Fruit fly (Drosophila melanogaster) whole organism, embryonic: Measurements from ENCODE around the gene Ac3.
A peak's percentile ranks its signal among the peaks of the same experiment; 100 is the strongest.

Experiments
- CG10267 ChIP-seq: fragments of 200-800 bp; sonication (Bioruptor generic); optimal IDR thresholded peaks from 2 replicates; lab custom pipeline; 2018; ENCODE audit warnings: missing biosample characterization, mild to moderate bottlenecking, missing genetic modification characterization, moderate library complexity
- CG12299 ChIP-seq: fragments of 200-800 bp; sonication (Bioruptor generic); optimal IDR thresholded peaks from 2 replicates; lab custom pipeline; 2018; ENCODE audit warnings: missing biosample characterization, mild to moderate bottlenecking, missing genetic modification characterization
- CG12659 ChIP-seq: fragments of 200-800 bp; sonication (Bioruptor generic); optimal IDR thresholded peaks from 3 replicates; lab custom pipeline; 2017; ENCODE audit warnings: mild to moderate bottlenecking, missing biosample characterization, missing genetic modification reagents, missing genetic modification characterization
- CG12769 ChIP-seq: fragments of 200-800 bp; sonication (Bioruptor generic); optimal IDR thresholded peaks from 2 replicates; lab custom pipeline; 2019; ENCODE audit warnings: missing biosample characterization, mild to moderate bottlenecking, missing genetic modification characterization, moderate library complexity
- CG13775 ChIP-seq: fragments of 200-800 bp; sonication (Bioruptor generic); optimal IDR thresholded peaks from 3 replicates; lab custom pipeline; 2017; ENCODE audit warnings: missing biosample characterization, mild to moderate bottlenecking, missing genetic modification characterization
- CG14710 ChIP-seq: fragments of 200-800 bp; sonication (Bioruptor generic); optimal IDR thresholded peaks from 3 replicates; lab custom pipeline; 2019; ENCODE audit warnings: missing biosample characterization, mild to moderate bottlenecking, missing genetic modification characterization, moderate library complexity
- CG16779 ChIP-seq: fragments of 200-800 bp; sonication (Bioruptor generic); IDR thresholded peaks from 2 replicates; pipeline ENCODE4 v1.3.6; 2022; ENCODE audit warnings: missing biosample characterization, missing genetic modification characterization
- CG34224 ChIP-seq: fragments of 200-800 bp; sonication (Bioruptor generic); IDR thresholded peaks from 3 replicates; pipeline ENCODE4 v1.3.6; 2022; ENCODE audit warnings: missing biosample characterization, missing genetic modification characterization; ENCODE audit not compliant: partially characterized antibody
- CG4282 ChIP-seq: fragments of 200-800 bp; sonication (Bioruptor generic); optimal IDR thresholded peaks from 2 replicates; lab custom pipeline; 2016; ENCODE audit warnings: missing biosample characterization, missing genetic modification characterization
- CG4328 ChIP-seq: fragments of 200-800 bp; sonication (Bioruptor generic); optimal IDR thresholded peaks from 3 replicates; lab custom pipeline; 2017; ENCODE audit warnings: missing biosample characterization, missing genetic modification reagents, missing genetic modification characterization
- CG4617 ChIP-seq: fragments of 200-800 bp; sonication (Bioruptor generic); optimal IDR thresholded peaks from 3 replicates; lab custom pipeline; 2016; ENCODE audit warnings: missing biosample characterization, missing genetic modification characterization, borderline replicate concordance
- CG6254 ChIP-seq: fragments of 200-800 bp; sonication (Bioruptor generic); optimal IDR thresholded peaks from 3 replicates; lab custom pipeline; 2017; ENCODE audit warnings: mild to moderate bottlenecking, missing biosample characterization, missing genetic modification reagents, missing genetic modification characterization
- CG9609 ChIP-seq: fragments of 200-800 bp; sonication (Bioruptor generic); optimal IDR thresholded peaks from 3 replicates; lab custom pipeline; 2016; ENCODE audit warnings: missing biosample characterization, missing genetic modification characterization
- Dbx ChIP-seq: fragments of 200-800 bp; sonication (Bioruptor generic); IDR thresholded peaks from 3 replicates; pipeline ENCODE4 v1.3.6; 2022; ENCODE audit warnings: missing biosample characterization, missing genetic modification characterization
- Dll ChIP-seq: fragments of 200-800 bp; sonication (Bioruptor generic); IDR thresholded peaks from 4 replicates; pipeline ENCODE4 v1.3.6; 2022; ENCODE audit warnings: missing biosample characterization, missing genetic modification characterization; ENCODE audit not compliant: partially characterized antibody
- Eip74EF ChIP-seq, 2 experiments: fragments of 200-800 bp in 1 of 2; fragments of >200 bp in 1 of 2; sonication (Bioruptor generic) in 1 of 2; optimal IDR thresholded peaks; 2 replicates each; lab custom pipeline; 2017 to 2019; ENCODE audit warnings: missing biosample characterization in 2 of 2, missing genetic modification characterization in 2 of 2, mild to moderate bottlenecking in 1 of 2, moderate library complexity in 1 of 2
- HHEX ChIP-seq: fragments of 200-800 bp; sonication (Bioruptor generic); optimal IDR thresholded peaks from 3 replicates; lab custom pipeline; 2017; ENCODE audit warnings: missing biosample characterization, mild to moderate bottlenecking, missing genetic modification characterization, missing genetic modification reagents
- HLH3B ChIP-seq: fragments of 200-800 bp; sonication (Bioruptor generic); IDR thresholded peaks from 2 replicates; pipeline ENCODE4 v1.3.6; 2022; ENCODE audit warnings: missing biosample characterization, missing genetic modification characterization
- HLH4C ChIP-seq: fragments of 200-800 bp; sonication (Bioruptor generic); IDR thresholded peaks from 3 replicates; pipeline ENCODE4 v1.3.6; 2022; ENCODE audit warnings: missing biosample characterization, missing genetic modification characterization; ENCODE audit not compliant: partially characterized antibody
- HLH54F ChIP-seq: fragments of 200-800 bp; sonication (Bioruptor generic); optimal IDR thresholded peaks from 3 replicates; lab custom pipeline; 2016; ENCODE audit warnings: missing biosample characterization, missing genetic modification characterization
- Hey ChIP-seq: fragments of 200-800 bp; sonication (Bioruptor generic); optimal IDR thresholded peaks from 3 replicates; lab custom pipeline; 2018; ENCODE audit warnings: missing biosample characterization, mild to moderate bottlenecking, missing genetic modification characterization
- Med ChIP-seq: fragments of 200-800 bp; sonication (Bioruptor generic); peaks from one replicate; lab custom pipeline; 2016; ENCODE audit warnings: missing biosample characterization, missing genetic modification characterization, mild to moderate bottlenecking, inconsistent platforms, moderate library complexity
- Myb ChIP-seq: fragments of 200-800 bp; sonication (Bioruptor generic); optimal IDR thresholded peaks from 2 replicates; lab custom pipeline; 2016; ENCODE audit warnings: missing biosample characterization, missing genetic modification characterization
- Rx ChIP-seq: fragments of 200-800 bp; sonication (Bioruptor generic); IDR thresholded peaks from 2 replicates; pipeline ENCODE4 v1.3.6; 2022; ENCODE audit warnings: missing biosample characterization, missing genetic modification characterization
- YL-1 ChIP-seq: fragments of 200-800 bp; sonication (Bioruptor generic); optimal IDR thresholded peaks from 3 replicates; lab custom pipeline; 2017; ENCODE audit warnings: missing biosample characterization, mild to moderate bottlenecking, missing genetic modification characterization
- ase ChIP-seq: fragments of 200-800 bp; sonication (Bioruptor generic); IDR thresholded peaks from 3 replicates; pipeline ENCODE4 v1.3.6; 2022; ENCODE audit warnings: missing biosample characterization, missing genetic modification characterization
- ato ChIP-seq: fragments of 200-800 bp; sonication (Bioruptor generic); IDR thresholded peaks from 2 replicates; pipeline ENCODE4 v1.3.6; 2022; ENCODE audit warnings: missing biosample characterization, missing genetic modification characterization; ENCODE audit not compliant: partially characterized antibody
- br ChIP-seq: fragments of >200 bp; optimal IDR thresholded peaks from 2 replicates; lab custom pipeline; 2017
- btn ChIP-seq: fragments of 200-800 bp; sonication (Bioruptor generic); optimal IDR thresholded peaks from 2 replicates; lab custom pipeline; 2016; ENCODE audit warnings: missing biosample characterization, missing genetic modification characterization
- crp ChIP-seq, 2 experiments: fragments of 200-800 bp; sonication (Bioruptor generic); optimal IDR thresholded peaks; 2 replicates in 1 of 2; 3 replicates in 1 of 2; lab custom pipeline; 2017; ENCODE audit warnings: missing biosample characterization in 2 of 2, missing genetic modification characterization in 2 of 2, mild to moderate bottlenecking in 1 of 2, moderate library complexity in 1 of 2
- dan ChIP-seq: fragments of 200-800 bp; sonication (Bioruptor generic); IDR thresholded peaks from 2 replicates; pipeline ENCODE4 v1.3.6; 2022; ENCODE audit warnings: missing biosample characterization, missing genetic modification characterization
- dmrt99B ChIP-seq: fragments of 200-800 bp; sonication (Bioruptor generic); optimal IDR thresholded peaks from 2 replicates; lab custom pipeline; 2018; ENCODE audit warnings: missing biosample characterization, mild to moderate bottlenecking, missing genetic modification characterization, moderate library complexity
- ewg ChIP-seq: fragments of 200-800 bp; sonication (Bioruptor generic); optimal IDR thresholded peaks from 3 replicates; lab custom pipeline; 2017; ENCODE audit warnings: mild to moderate bottlenecking, missing biosample characterization, missing genetic modification reagents, missing genetic modification characterization
- hb ChIP-seq: fragments of 200-800 bp; sonication (Bioruptor generic); IDR thresholded peaks from 3 replicates; pipeline ENCODE4 v1.3.6; 2022; ENCODE audit warnings: missing biosample characterization, missing genetic modification characterization; ENCODE audit not compliant: partially characterized antibody
- inv ChIP-seq: fragments of 200-800 bp; sonication (Bioruptor generic); IDR thresholded peaks from 2 replicates; pipeline ENCODE4 v1.3.6; 2022; ENCODE audit warnings: missing biosample characterization, missing genetic modification characterization; ENCODE audit not compliant: partially characterized antibody
- lbe ChIP-seq: fragments of 200-800 bp; sonication (Bioruptor generic); optimal IDR thresholded peaks from 2 replicates; lab custom pipeline; 2016; ENCODE audit warnings: missing biosample characterization, mild to moderate bottlenecking, missing genetic modification characterization
- mam ChIP-seq: fragments of 200-800 bp; sonication (Bioruptor generic); optimal IDR thresholded peaks from 3 replicates; lab custom pipeline; 2016; ENCODE audit warnings: missing biosample characterization, missing genetic modification characterization
- pros ChIP-seq: fragments of 200-800 bp; sonication (Bioruptor generic); optimal IDR thresholded peaks from 3 replicates; lab custom pipeline; 2019; ENCODE audit warnings: missing biosample characterization, mild to moderate bottlenecking, missing genetic modification characterization, moderate library complexity
- pzg ChIP-seq: fragments of 200-800 bp; sonication (Bioruptor generic); optimal IDR thresholded peaks from 3 replicates; lab custom pipeline; 2018; ENCODE audit warnings: missing biosample characterization, mild to moderate bottlenecking, missing genetic modification characterization, moderate library complexity
- sens-2 ChIP-seq: fragments of 200-800 bp; sonication (Bioruptor generic); IDR thresholded peaks from 2 replicates; pipeline ENCODE4 v1.3.6; 2022; ENCODE audit warnings: missing biosample characterization, missing genetic modification characterization
- sna ChIP-seq: fragments of 200-800 bp; sonication (Bioruptor generic); IDR thresholded peaks from 2 replicates; pipeline ENCODE4 v1.3.6; 2022; ENCODE audit warnings: missing biosample characterization, missing genetic modification characterization; ENCODE audit not compliant: partially characterized antibody
- ssp ChIP-seq: fragments of 200-800 bp; sonication (Bioruptor generic); IDR thresholded peaks from 2 replicates; pipeline ENCODE4 v1.3.6; 2022; ENCODE audit warnings: missing biosample characterization, missing genetic modification characterization
- stwl ChIP-seq: fragments of 200-800 bp; sonication (Bioruptor generic); optimal IDR thresholded peaks from 3 replicates; lab custom pipeline; 2018; ENCODE audit warnings: missing biosample characterization, mild to moderate bottlenecking, missing genetic modification characterization, moderate library complexity
- tll ChIP-seq, 2 experiments: fragments of 200-800 bp in 1 of 2; fragments of >200 bp in 1 of 2; sonication (Bioruptor generic) in 1 of 2; optimal IDR thresholded peaks; 2 replicates each; lab custom pipeline; 2017 to 2019; ENCODE audit warnings: missing biosample characterization in 2 of 2, missing genetic modification characterization in 2 of 2, mild to moderate bottlenecking in 1 of 2, moderate library complexity in 1 of 2
- tna ChIP-seq: fragments of 200-800 bp; sonication (Bioruptor generic); IDR thresholded peaks from 2 replicates; pipeline ENCODE4 v1.3.6; 2022; ENCODE audit warnings: missing biosample characterization, missing genetic modification characterization; ENCODE audit not compliant: partially characterized antibody
- toy ChIP-seq: fragments of 200-800 bp; sonication (Bioruptor generic); IDR thresholded peaks from 2 replicates; pipeline ENCODE4 v1.3.6; 2022; ENCODE audit warnings: missing biosample characterization, missing genetic modification characterization
- wdn ChIP-seq: fragments of 200-800 bp; sonication (Bioruptor generic); IDR thresholded peaks from 2 replicates; pipeline ENCODE4 v1.3.6; 2022; ENCODE audit warnings: missing biosample characterization, missing genetic modification characterization

The Ac3 gene

DNA sequence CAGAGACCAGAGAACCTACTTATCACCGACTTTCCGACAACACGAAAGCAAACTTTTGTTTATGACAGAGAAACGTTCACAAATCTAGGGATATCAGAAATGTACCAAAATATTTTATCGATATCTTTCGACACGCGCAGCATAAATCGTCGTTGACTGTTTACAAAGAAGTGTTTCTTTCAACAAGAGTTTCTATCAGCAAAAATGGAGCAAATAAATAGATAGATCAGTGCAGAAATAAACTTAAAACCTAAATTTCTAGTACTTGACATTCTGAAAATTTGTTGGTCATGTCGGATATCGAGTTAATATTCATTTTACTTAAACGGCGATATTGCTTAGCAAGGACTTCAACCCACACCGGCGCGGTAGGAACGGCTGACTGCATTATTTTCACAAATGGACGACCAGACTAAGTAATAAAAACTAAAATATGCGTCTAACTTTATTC, 45.1 kb downstream of the Ac3 start, which contains the start of gene CG2225 (continued):
- peak; percentile 65; the same call in 1 of the 2 replicates for TF ChIP-seq sna (GFP tag; lab: Robert Waterston, UW)
- TF ChIP-seq HLH4C = peak; percentile 57; the same call in 2 of the 3 replicates
- no peak for TF ChIP-seq CG12769
- TF ChIP-seq CG4617 (GFP tag; lab: Kevin White, UChicago) = peak; percentile 3
- TF ChIP-seq btn (GFP tag; lab: Kevin White, UChicago) = no peak
- TF ChIP-seq pzg = peak; percentile 43
- TF ChIP-seq HHEX (GFP tag; lab: Kevin White, UChicago) = no peak
- TF ChIP-seq Myb (GFP tag; lab: Kevin White, UChicago) = peak; percentile 5
- peak; percentile 32 for TF ChIP-seq CG13775 (GFP tag; lab: Kevin White, UChicago)
- TF ChIP-seq inv (GFP tag; lab: Robert Waterston, UW) = peak; percentile 56; the same call in 1 of the 2 replicates
- TF ChIP-seq CG9609 (GFP tag; lab: Kevin White, UChicago) = peak; percentile 18
- TF ChIP-seq sens-2 (GFP tag; lab: Robert Waterston, UW) = no peak
- TF ChIP-seq CG16779 = no peak
- peak; percentile 37 for TF ChIP-seq CG12659 (GFP tag; lab: Kevin White, UChicago)
- TF ChIP-seq dmrt99B = no peak
- TF ChIP-seq Med (GFP tag; lab: Kevin White, UChicago) = peak; percentile 5
- no peak for TF ChIP-seq Rx
- TF ChIP-seq ssp (GFP tag; lab: Robert Waterston, UW) = no peak
- TF ChIP-seq HLH3B = no peak
- TF ChIP-seq ato (GFP tag; lab: Robert Waterston, UW) = no peak
- TF ChIP-seq br = no peak
- peak; percentile 68 for TF ChIP-seq Dll (GFP tag; lab: Robert Waterston, UW)
- TF ChIP-seq YL-1 (GFP tag; lab: Kevin White, UChicago) = peak; percentile 34
- no peak for TF ChIP-seq CG12299 (tag; lab: Kevin White, UChicago)
- no peak for TF ChIP-seq dan (GFP tag; lab: Robert Waterston, UW)
- TF ChIP-seq hb (GFP tag; lab: Robert Waterston, UW) = peak; percentile 39; the same call in 1 of the 3 replicates
- no peak for TF ChIP-seq ase

DNA sequence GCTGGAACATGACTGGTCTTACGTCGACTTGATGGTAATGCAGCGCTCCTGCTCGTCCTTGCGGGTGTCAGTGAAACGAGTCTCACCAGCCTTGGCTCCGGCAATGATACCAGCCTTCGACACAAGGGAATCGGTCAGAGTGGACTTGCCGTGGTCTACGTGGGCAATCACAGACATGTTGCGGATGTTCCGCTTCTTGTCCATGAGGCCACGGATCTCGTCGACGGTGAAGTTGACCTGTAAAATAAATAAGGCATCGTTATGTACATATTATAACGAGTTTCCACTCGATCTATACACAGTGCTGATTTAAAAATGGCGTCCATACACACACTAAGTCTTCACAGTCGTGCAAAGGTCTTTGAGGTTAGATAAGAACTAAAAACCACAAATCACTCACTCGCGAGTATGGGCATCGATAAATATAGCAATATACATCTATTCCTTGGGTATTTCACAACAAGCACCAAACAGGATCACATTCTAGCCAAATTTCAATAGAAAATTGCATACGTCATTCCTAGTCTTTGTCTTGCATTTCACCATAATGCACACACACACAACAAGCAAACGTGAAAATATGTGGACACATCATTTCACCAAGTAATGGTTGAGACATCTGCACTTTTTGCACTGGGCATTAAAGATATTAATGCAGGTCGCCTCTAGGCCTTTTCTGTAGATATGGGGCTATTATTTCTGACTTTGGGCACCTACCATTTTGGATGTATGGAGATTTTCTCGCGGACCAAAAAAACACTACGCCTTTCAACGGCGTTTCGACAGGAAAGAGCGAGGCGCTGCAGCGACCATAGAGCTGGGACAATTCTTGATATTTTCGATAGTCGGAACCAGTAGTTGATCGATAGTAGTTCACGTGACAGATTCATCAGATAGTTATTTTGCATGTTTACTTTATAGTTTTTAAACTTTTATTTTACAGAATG, 49.2 kb downstream of the Ac3 start, which contains the start of gene eEF2:
Gene eEF2 (minus strand): TSS at position 843 of the 947 bp plus-strand sequence.
- TF ChIP-seq CG4282 (GFP tag; lab: Kevin White, UChicago) (peak; percentile 59), pros (GFP tag; lab: Kevin White, UChicago) (peak; percentile 21), CG12659 (GFP tag; lab: Kevin White, UChicago) (peak; percentile 93), ewg (peak; percentile 50), tll (GFP tag; optimal IDR thresholded peaks at IDR 0.05; lab: Kevin White, UChicago) (no peak), CG14710 (tag; lab: Kevin White, UChicago) (peak; percentile 65), wdn (GFP tag; lab: Robert Waterston, UW) (peak; percentile 70; the same call in 1 of the 2 replicates), CG34224 (GFP tag; lab: Robert Waterston, UW) (peak; percentile 85), CG6254 (peak; percentile 69), Hey (tag; lab: Kevin White, UChicago) (peak; percentile 83), mam (GFP tag; lab: Kevin White, UChicago) (peak; percentile 71), lbe (GFP tag; lab: Kevin White, UChicago) (peak; percentile 65), Dbx (peak; percentile 83), CG10267 (tag; lab: Kevin White, UChicago) (peak; percentile 70), tna (GFP tag; lab: Robert Waterston, UW) (peak; percentile 89), Eip74EF (GFP tag; optimal IDR thresholded peaks at IDR 0.05; lab: Kevin White, UChicago) (peak in 1 of 2 experiments; percentile 60), CG4328 (GFP tag; lab: Kevin White, UChicago) (peak; percentile 78), crp (GFP tag; optimal IDR thresholded peaks at IDR 0.05; lab: Kevin White, UChicago) (peak in 1 of 2 experiments; percentile 28), toy (peak; percentile 47; the same call in 1 of the 2 replicates), HLH54F (GFP tag; lab: Kevin White, UChicago) (peak; percentile 57), stwl (tag; lab: Kevin White, UChicago) (peak; percentile 41)
